Worm (Caenorhabditis elegans) whole organism, L2 larva: ENCODE measurements around the gene F35E12.9.
A peak's percentile ranks its signal among the peaks of the same experiment; 100 is the strongest.

Source experiments
- C34F6.9 ChIP-seq: fragments of 150-350 bp; optimal IDR thresholded peaks from 2 replicates; lab custom pipeline; 2014; ENCODE audit warnings: missing biosample characterization, missing genetic modification characterization
- F13H6.1 ChIP-seq: sonication (generic microtip); optimal IDR thresholded peaks from 2 replicates; lab custom pipeline; 2016; ENCODE audit warnings: missing genetic modification characterization, missing compliant biosample characterization
- R02D3.7 ChIP-seq: fragments of 150-350 bp; optimal IDR thresholded peaks from 2 replicates; lab custom pipeline; 2014; ENCODE audit warnings: missing biosample characterization, missing genetic modification characterization
- ZK546.5 ChIP-seq: sonication (generic microtip); optimal IDR thresholded peaks from 2 replicates; lab custom pipeline; 2017; ENCODE audit warnings: missing biosample characterization, missing genetic modification characterization
- alr-1 ChIP-seq: fragments of 150-350 bp; optimal IDR thresholded peaks from 2 replicates; lab custom pipeline; 2014; ENCODE audit warnings: missing biosample characterization, missing genetic modification characterization
- aly-2 ChIP-seq: fragments of 150-350 bp; optimal IDR thresholded peaks from 2 replicates; lab custom pipeline; 2014; ENCODE audit warnings: missing biosample characterization, missing genetic modification characterization
- ama-1 ChIP-seq: fragments of 150-350 bp; optimal IDR thresholded peaks from 2 replicates; lab custom pipeline; 2018; ENCODE audit warnings: inconsistent platforms
- ceh-16 ChIP-seq: fragments of 150-350 bp; optimal IDR thresholded peaks from 2 replicates; lab custom pipeline; 2014; ENCODE audit warnings: missing biosample characterization, missing genetic modification characterization
- ceh-82 ChIP-seq: fragments of 150-350 bp; optimal IDR thresholded peaks from 2 replicates; lab custom pipeline; 2014; ENCODE audit warnings: missing biosample characterization, missing genetic modification characterization
- crh-2 ChIP-seq: sonication (generic microtip); optimal IDR thresholded peaks from 2 replicates; lab custom pipeline; 2017; ENCODE audit warnings: missing biosample characterization, missing genetic modification characterization
- egl-27 ChIP-seq: sonication (generic microtip); optimal IDR thresholded peaks from 3 replicates; lab custom pipeline; 2017; ENCODE audit warnings: missing biosample characterization, missing genetic modification reagents, missing genetic modification characterization
- elt-1 ChIP-seq: fragments of 150-350 bp; optimal IDR thresholded peaks from 2 replicates; lab custom pipeline; 2014; ENCODE audit warnings: missing biosample characterization, missing genetic modification characterization
- fos-1 ChIP-seq: fragments of 150-350 bp; optimal IDR thresholded peaks from 2 replicates; lab custom pipeline; 2014; ENCODE audit warnings: missing biosample characterization, missing genetic modification characterization
- gmeb-1 ChIP-seq: fragments of 150-350 bp; optimal IDR thresholded peaks from 2 replicates; lab custom pipeline; 2014; ENCODE audit warnings: missing biosample characterization, missing genetic modification characterization
- lin-13 ChIP-seq: fragments of 150-350 bp; optimal IDR thresholded peaks from 2 replicates; lab custom pipeline; 2014; ENCODE audit warnings: missing biosample characterization, missing genetic modification reagents, missing genetic modification characterization
- lin-39 ChIP-seq: fragments of 150-350 bp; optimal IDR thresholded peaks from 2 replicates; lab custom pipeline; 2014; ENCODE audit warnings: missing biosample characterization, missing genetic modification reagents, missing genetic modification characterization
- lsy-2 ChIP-seq, 2 experiments: fragments of 150-350 bp in 1 of 2; sonication (generic microtip) in 1 of 2; optimal IDR thresholded peaks; 2 replicates each; lab custom pipeline; 2014 to 2017; ENCODE audit warnings: missing biosample characterization in 2 of 2, missing genetic modification characterization in 2 of 2
- mab-5 ChIP-seq: fragments of 150-350 bp; optimal IDR thresholded peaks from 2 replicates; lab custom pipeline; 2014; ENCODE audit warnings: missing biosample characterization, missing genetic modification characterization
- mbf-1 ChIP-seq: sonication (generic microtip); optimal IDR thresholded peaks from 2 replicates; lab custom pipeline; 2017; ENCODE audit warnings: missing biosample characterization, missing genetic modification characterization
- nhr-10 ChIP-seq: sonication (generic microtip); optimal IDR thresholded peaks from 2 replicates; lab custom pipeline; 2017; ENCODE audit warnings: missing biosample characterization, missing genetic modification characterization
- nhr-11 ChIP-seq: fragments of 150-350 bp; optimal IDR thresholded peaks from 2 replicates; lab custom pipeline; 2014; ENCODE audit warnings: missing biosample characterization, missing genetic modification characterization
- nhr-129 ChIP-seq: fragments of 150-350 bp; optimal IDR thresholded peaks from 2 replicates; lab custom pipeline; 2014; ENCODE audit warnings: missing biosample characterization, missing genetic modification characterization
- nhr-21 ChIP-seq: fragments of 150-350 bp; optimal IDR thresholded peaks from 2 replicates; lab custom pipeline; 2014; ENCODE audit warnings: missing biosample characterization, missing genetic modification characterization
- nhr-23 ChIP-seq: fragments of 150-350 bp; optimal IDR thresholded peaks from 2 replicates; lab custom pipeline; 2014; ENCODE audit warnings: missing biosample characterization, missing genetic modification reagents, missing genetic modification characterization
- nhr-237 ChIP-seq: fragments of 150-350 bp; optimal IDR thresholded peaks from 2 replicates; lab custom pipeline; 2014; ENCODE audit warnings: missing biosample characterization, missing genetic modification characterization
- nhr-25 ChIP-seq: fragments of 150-350 bp; sonication (generic microtip); optimal IDR thresholded peaks from 3 replicates; lab custom pipeline; 2014; ENCODE audit warnings: missing biosample characterization, missing genetic modification characterization
- nhr-6 ChIP-seq: fragments of 150-350 bp; optimal IDR thresholded peaks from 2 replicates; lab custom pipeline; 2014; ENCODE audit warnings: missing biosample characterization, missing genetic modification characterization
- nhr-77 ChIP-seq: fragments of 150-350 bp; optimal IDR thresholded peaks from 2 replicates; lab custom pipeline; 2014; ENCODE audit warnings: missing biosample characterization, missing genetic modification characterization
- peb-1 ChIP-seq: fragments of 150-350 bp; optimal IDR thresholded peaks from 2 replicates; lab custom pipeline; 2014; ENCODE audit warnings: missing biosample characterization, missing genetic modification characterization
- sem-4 ChIP-seq: fragments of 150-350 bp; optimal IDR thresholded peaks from 2 replicates; lab custom pipeline; 2014; ENCODE audit warnings: missing biosample characterization, missing genetic modification reagents, missing genetic modification characterization
- skn-1 ChIP-seq: sonication (generic microtip); optimal IDR thresholded peaks from 2 replicates; lab custom pipeline; 2017; ENCODE audit warnings: missing biosample characterization, missing genetic modification characterization
- sma-3 ChIP-seq: sonication (generic microtip); optimal IDR thresholded peaks from 2 replicates; lab custom pipeline; 2016; ENCODE audit warnings: missing genetic modification reagents, missing genetic modification characterization, missing compliant biosample characterization
- sma-9 ChIP-seq, 2 experiments: fragments of 150-350 bp in 1 of 2; sonication (generic microtip) in 1 of 2; optimal IDR thresholded peaks; 2 replicates each; lab custom pipeline; 2014 to 2016; ENCODE audit warnings: missing genetic modification characterization in 2 of 2, mild to moderate bottlenecking in 1 of 2, missing biosample characterization in 1 of 2, missing compliant biosample characterization in 1 of 2, missing genetic modification reagents in 1 of 2, moderate library complexity in 1 of 2
- snpc-4 ChIP-seq: fragments of 150-350 bp; optimal IDR thresholded peaks from 2 replicates; lab custom pipeline; 2014; ENCODE audit warnings: missing biosample characterization, missing genetic modification characterization
- unc-39 ChIP-seq: fragments of 150-350 bp; optimal IDR thresholded peaks from 2 replicates; lab custom pipeline; 2014; ENCODE audit warnings: missing biosample characterization, missing genetic modification characterization
- unc-55 ChIP-seq: fragments of 150-350 bp; sonication (generic microtip); optimal IDR thresholded peaks from 3 replicates; lab custom pipeline; 2014; ENCODE audit warnings: missing biosample characterization, missing genetic modification reagents, missing genetic modification characterization
- unc-62 ChIP-seq: fragments of 150-350 bp; optimal IDR thresholded peaks from 2 replicates; lab custom pipeline; 2014; ENCODE audit warnings: missing biosample characterization, missing genetic modification reagents, missing genetic modification characterization
- zag-1 ChIP-seq: fragments of 150-350 bp; optimal IDR thresholded peaks from 2 replicates; lab custom pipeline; 2014; ENCODE audit warnings: missing biosample characterization, missing genetic modification characterization
- ztf-1 ChIP-seq: fragments of 200-800 bp; sonication (Bioruptor generic); conservative IDR thresholded peaks from 2 replicates; pipeline ENCODE4 v1.3.6; 2022; ENCODE audit warnings: missing genetic modification characterization, missing compliant biosample characterization
- ztf-11 ChIP-seq: sonication (generic microtip); optimal IDR thresholded peaks from 2 replicates; lab custom pipeline; 2017; ENCODE audit warnings: missing biosample characterization, missing genetic modification characterization

Gene F35E12.9

DNA sequence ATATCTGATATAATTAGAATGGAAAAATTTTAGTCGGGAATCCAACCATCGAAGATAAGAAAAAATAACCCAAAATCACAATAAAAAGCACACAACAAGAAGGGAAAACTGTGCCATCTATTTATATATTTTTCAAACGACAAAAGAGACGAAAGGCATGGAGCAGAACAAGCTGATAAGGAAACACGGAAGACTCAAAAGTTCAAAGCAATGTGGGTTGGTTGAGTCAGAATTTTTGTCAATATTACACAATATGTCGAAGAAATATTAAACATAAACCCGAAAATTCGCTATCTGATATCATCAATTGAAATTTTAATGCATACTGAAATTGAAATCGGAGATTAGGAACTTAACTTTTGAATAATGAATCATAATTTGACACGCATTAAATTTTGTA, at the start of gene F35E12.9:
F35E12.9 (minus strand) TSS at position 227 of the 400 bp plus-strand sequence.
- peak; percentile 3 for TF ChIP-seq F13H6.1 (tag; lab: Kevin White, UChicago)
- TF ChIP-seq unc-62 (GFP tag; lab: Kevin White, UChicago) = no peak
- peak; percentile 22 for TF ChIP-seq sma-9 (GFP tag; optimal IDR thresholded peaks at IDR 0.05; lab: Kevin White, UChicago)
- TF ChIP-seq sma-9 (tag; optimal IDR thresholded peaks at IDR 0.05; lab: Kevin White, UChicago) = no peak
- peak; percentile 98 for TF ChIP-seq fos-1
- TF ChIP-seq gmeb-1 = peak; percentile 40
- TF ChIP-seq crh-2 (tag; lab: Kevin White, UChicago) = peak; percentile 20
- TF ChIP-seq skn-1 = peak; percentile 46
- no peak for TF ChIP-seq ceh-82 (tag; lab: Kevin White, UChicago)
- no peak for TF ChIP-seq elt-1

DNA sequence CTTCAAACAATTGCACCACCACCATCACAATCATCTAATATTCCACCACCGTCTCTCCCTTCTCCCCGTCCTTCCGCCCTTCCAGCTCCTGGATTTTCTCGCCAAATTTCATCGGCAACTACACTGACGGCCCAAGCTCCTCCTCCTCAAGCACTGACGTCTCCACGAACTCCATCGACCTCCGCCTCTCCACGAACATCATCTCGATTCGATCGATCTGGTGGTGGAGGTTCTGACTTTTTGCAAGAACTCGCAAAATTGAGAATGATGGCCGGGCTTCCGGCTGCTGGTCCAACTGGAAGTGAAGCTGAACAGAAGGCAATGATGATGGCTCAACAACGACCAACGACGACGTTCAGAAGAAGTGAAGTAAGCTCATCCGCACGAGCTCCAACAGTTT, 49.1 kb upstream of the F35E12.9 start:
- no peak for TF ChIP-seq ama-1 (lab: Kevin White, UChicago)
- TF ChIP-seq elt-1 = no peak
- TF ChIP-seq lin-39 (tag; lab: Kevin White, UChicago) = no peak
- no peak for TF ChIP-seq C34F6.9 (tag; lab: Kevin White, UChicago)
- no peak for TF ChIP-seq ztf-11 (tag; lab: Kevin White, UChicago)
- TF ChIP-seq nhr-11 (tag; lab: Kevin White, UChicago) = no peak
- TF ChIP-seq nhr-129 (tag; lab: Kevin White, UChicago) = no peak
- no peak for TF ChIP-seq fos-1
- no peak for TF ChIP-seq lsy-2 (tag; optimal IDR thresholded peaks at IDR 0.05; lab: Kevin White, UChicago)
- no peak for TF ChIP-seq skn-1

DNA sequence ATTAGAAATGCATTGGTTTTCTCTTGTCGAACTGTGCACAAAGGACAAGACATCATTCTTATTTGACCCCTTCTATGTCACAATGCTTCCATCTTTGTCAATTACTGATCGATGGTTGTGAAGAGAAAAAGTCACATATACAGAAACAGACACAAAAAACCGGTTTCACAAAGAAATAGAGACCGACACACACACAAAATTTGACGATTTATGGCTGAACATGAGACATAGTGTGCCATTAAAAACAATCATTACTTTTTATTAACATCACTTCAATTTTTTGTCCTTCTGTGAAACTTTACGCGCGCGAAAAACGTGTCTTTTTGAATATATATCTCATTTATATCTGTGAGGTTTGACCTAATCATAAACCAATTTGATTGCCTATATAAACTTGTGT, 45.6 kb upstream of the F35E12.9 start:
- TF ChIP-seq nhr-237 = no peak
- no peak for TF ChIP-seq nhr-10 (tag; lab: Kevin White, UChicago)
- peak; percentile 44 for TF ChIP-seq nhr-129 (tag; lab: Kevin White, UChicago)
- TF ChIP-seq gmeb-1 = no peak
- peak; percentile 88 for TF ChIP-seq nhr-25 (tag; lab: Kevin White, UChicago)
- no peak for TF ChIP-seq nhr-77 (tag; lab: Kevin White, UChicago)
- TF ChIP-seq unc-55 (GFP tag; lab: Kevin White, UChicago) = peak; percentile 50
- no peak for TF ChIP-seq crh-2 (tag; lab: Kevin White, UChicago)
- peak; percentile 12 for TF ChIP-seq ama-1 (lab: Kevin White, UChicago)
- TF ChIP-seq ceh-16 = no peak
- no peak for TF ChIP-seq mbf-1 (tag; lab: Kevin White, UChicago)
- TF ChIP-seq nhr-23 (tag; lab: Kevin White, UChicago) = no peak
- TF ChIP-seq nhr-21 (tag; lab: Kevin White, UChicago) = peak; percentile 50
- TF ChIP-seq sma-3 (GFP tag; lab: Kevin White, UChicago) = peak; percentile 7
- no peak for TF ChIP-seq ceh-82 (tag; lab: Kevin White, UChicago)
- TF ChIP-seq snpc-4 (tag; lab: Kevin White, UChicago) = no peak
- TF ChIP-seq peb-1 (tag; lab: Kevin White, UChicago) = no peak
- TF ChIP-seq nhr-6 (tag; lab: Kevin White, UChicago) = no peak
- peak; percentile 18 for TF ChIP-seq sem-4 (tag; lab: Kevin White, UChicago)
- no peak for TF ChIP-seq unc-39 (tag; lab: Kevin White, UChicago)
- peak; percentile 57 for TF ChIP-seq mab-5 (tag; lab: Kevin White, UChicago)
- TF ChIP-seq alr-1 (tag; lab: Kevin White, UChicago) = no peak
- TF ChIP-seq lin-13 (GFP tag; lab: Kevin White, UChicago) = no peak
- no peak for TF ChIP-seq sma-9 (GFP tag; optimal IDR thresholded peaks at IDR 0.05; lab: Kevin White, UChicago)
- no peak for TF ChIP-seq sma-9 (tag; optimal IDR thresholded peaks at IDR 0.05; lab: Kevin White, UChicago)

DNA sequence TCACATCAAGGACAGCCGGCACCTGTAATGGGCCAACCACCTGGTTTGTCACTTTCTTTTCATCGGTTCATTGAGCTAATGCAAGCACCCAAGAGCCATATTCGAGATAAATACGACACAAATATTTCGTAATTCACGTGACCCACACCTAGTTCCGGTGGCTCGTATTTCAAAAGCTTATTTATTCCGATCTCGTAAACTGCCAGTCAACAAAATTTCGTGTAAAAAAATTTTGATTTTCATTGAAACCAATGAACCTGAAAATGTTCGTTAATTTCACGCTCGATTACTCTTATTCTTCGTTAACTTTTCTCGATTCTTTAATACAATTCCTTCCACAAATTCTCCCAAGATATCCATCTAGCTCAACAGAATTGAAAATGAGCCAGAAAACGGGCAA, 45.2 kb upstream of the F35E12.9 start:
- no peak for TF ChIP-seq aly-2 (tag; lab: Kevin White, UChicago)
- TF ChIP-seq sma-9 (GFP tag; optimal IDR thresholded peaks at IDR 0.05; lab: Kevin White, UChicago) = no peak
- TF ChIP-seq sma-9 (tag; optimal IDR thresholded peaks at IDR 0.05; lab: Kevin White, UChicago) = no peak
- TF ChIP-seq gmeb-1 = no peak
- TF ChIP-seq egl-27 = no peak
- no peak for TF ChIP-seq unc-62 (GFP tag; lab: Kevin White, UChicago)
- no peak for TF ChIP-seq mbf-1 (tag; lab: Kevin White, UChicago)
- no peak for TF ChIP-seq nhr-21 (tag; lab: Kevin White, UChicago)
- no peak for TF ChIP-seq zag-1 (tag; lab: Kevin White, UChicago)
- TF ChIP-seq ceh-16 = no peak
- no peak for TF ChIP-seq mab-5 (tag; lab: Kevin White, UChicago)
- no peak for TF ChIP-seq ZK546.5
- TF ChIP-seq R02D3.7 (tag; lab: Kevin White, UChicago) = no peak
- no peak for TF ChIP-seq nhr-11 (tag; lab: Kevin White, UChicago)
- TF ChIP-seq ama-1 (lab: Kevin White, UChicago) = no peak
- no peak for TF ChIP-seq ztf-1 (GFP tag; lab: Robert Waterston, UW)
- TF ChIP-seq ztf-11 (tag; lab: Kevin White, UChicago) = no peak
- TF ChIP-seq peb-1 (tag; lab: Kevin White, UChicago) = no peak
- no peak for TF ChIP-seq nhr-77 (tag; lab: Kevin White, UChicago)
- no peak for TF ChIP-seq nhr-10 (tag; lab: Kevin White, UChicago)
- no peak for TF ChIP-seq fos-1
